Worm (Caenorhabditis elegans): Measurements from ENCODE around the gene C07G3.15.

Gene C07G3.15

ce11 chrV:3476228-3476627, 20.6 kb downstream of the C07G3.15 start:
- no peak for TF ChIP-seq ztf-11 (tag; optimal IDR thresholded peaks at IDR 0.05)
- TF ChIP-seq sem-4 (tag; optimal IDR thresholded peaks at IDR 0.05): no peak
- TF ChIP-seq nhr-23 (tag; optimal IDR thresholded peaks at IDR 0.05): no peak
- TF ChIP-seq nhr-77 (tag; optimal IDR thresholded peaks at IDR 0.05): no peak
- TF ChIP-seq egl-27 (tag; optimal IDR thresholded peaks at IDR 0.05): no peak
- no peak for TF ChIP-seq ZK546.5 (tag; optimal IDR thresholded peaks at IDR 0.05)
- no peak for TF ChIP-seq peb-1 (tag; optimal IDR thresholded peaks at IDR 0.05)
- TF ChIP-seq R02D3.7 (tag; optimal IDR thresholded peaks at IDR 0.05): no peak
- TF ChIP-seq lin-13 (GFP tag; optimal IDR thresholded peaks at IDR 0.05): no peak
- TF ChIP-seq lsy-2 (tag; optimal IDR thresholded peaks at IDR 0.05): no peak
- no peak for TF ChIP-seq nhr-11 (tag; optimal IDR thresholded peaks at IDR 0.05)
- TF ChIP-seq ztf-4 (tag; optimal IDR thresholded peaks at IDR 0.05): no peak

DNA sequence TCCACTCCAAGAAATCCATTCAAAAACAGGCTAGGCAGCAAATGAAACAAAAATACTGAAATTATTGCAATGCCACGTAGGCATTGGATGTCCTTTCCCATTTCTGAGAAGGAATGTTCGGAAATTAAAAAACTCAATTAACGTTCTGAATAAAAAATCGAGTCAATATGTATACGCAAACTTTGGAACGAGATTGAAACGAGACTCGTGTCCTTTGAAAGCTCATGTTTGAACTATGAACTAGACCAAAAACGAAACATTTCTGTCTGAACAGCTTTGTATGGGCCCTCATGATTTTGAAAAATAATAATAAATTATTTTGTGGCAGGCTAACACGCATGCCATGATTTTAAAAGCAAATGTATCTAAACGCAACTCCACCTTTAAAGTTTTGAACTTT, 21.8 kb downstream of the C07G3.15 start, which contains the start of gene oac-2:
Gene oac-2, minus strand, starts transcription at position 101 of the 400 bp plus-strand sequence.
- TF ChIP-seq ztf-1 (GFP tag; conservative IDR thresholded peaks at IDR 0.05) (no peak), nhr-23 (tag; optimal IDR thresholded peaks at IDR 0.05) (no peak), nhr-21 (tag; optimal IDR thresholded peaks at IDR 0.05) (no peak), unc-62 (GFP tag; optimal IDR thresholded peaks at IDR 0.05) (no peak), sma-9 (GFP tag; optimal IDR thresholded peaks at IDR 0.05) (no peak), sma-9 (tag; optimal IDR thresholded peaks at IDR 0.05) (no peak), C34F6.9 (tag; optimal IDR thresholded peaks at IDR 0.05) (no peak), unc-39 (tag; optimal IDR thresholded peaks at IDR 0.05) (no peak)

- TF ChIP-seq mdl-1 (tag; optimal IDR thresholded peaks at IDR 0.05): no peak
- no peak for TF ChIP-seq nhr-6 (tag; optimal IDR thresholded peaks at IDR 0.05)
- TF ChIP-seq ztf-4 (tag; optimal IDR thresholded peaks at IDR 0.05): no peak
- no peak for TF ChIP-seq peb-1 (tag; optimal IDR thresholded peaks at IDR 0.05)
- TF ChIP-seq ceh-16 (tag; optimal IDR thresholded peaks at IDR 0.05): no peak
- no peak for TF ChIP-seq gmeb-1 (tag; optimal IDR thresholded peaks at IDR 0.05)
- TF ChIP-seq elt-1 (tag; optimal IDR thresholded peaks at IDR 0.05): no peak
Measured at ce11 chrV:3470782-3471181, 26.0 kb downstream of the C07G3.15 start, which contains the start of gene srbc-29. Gene srbc-29 (minus strand): TSS chrV:3470882.

- TF ChIP-seq lin-11 (tag; optimal IDR thresholded peaks at IDR 0.05) (no peak), crh-2 (tag; optimal IDR thresholded peaks at IDR 0.05) (peak; percentile 22), zag-1 (tag; optimal IDR thresholded peaks at IDR 0.05) (no peak), nhr-237 (tag; optimal IDR thresholded peaks at IDR 0.05) (no peak), nhr-129 (tag; optimal IDR thresholded peaks at IDR 0.05) (peak; percentile 39), elt-1 (tag; optimal IDR thresholded peaks at IDR 0.05) (no peak), fos-1 (tag; optimal IDR thresholded peaks at IDR 0.05) (peak; percentile 41), ztf-1 (GFP tag; conservative IDR thresholded peaks at IDR 0.05) (no peak), blmp-1 (tag; optimal IDR thresholded peaks at IDR 0.05; ENCODE audit: insufficient read depth) (peak; percentile 61), sma-9 (GFP tag; optimal IDR thresholded peaks at IDR 0.05) (peak; percentile 73), sma-9 (tag; optimal IDR thresholded peaks at IDR 0.05) (no peak), nhr-25 (tag; optimal IDR thresholded peaks at IDR 0.05) (no peak), R02D3.7 (tag; optimal IDR thresholded peaks at IDR 0.05) (no peak), alr-1 (tag; optimal IDR thresholded peaks at IDR 0.05) (no peak), lsy-2 (tag; optimal IDR thresholded peaks at IDR 0.05) (no peak), sem-4 (tag; optimal IDR thresholded peaks at IDR 0.05) (no peak), gmeb-1 (tag; optimal IDR thresholded peaks at IDR 0.05) (peak; percentile 61), egl-27 (tag; optimal IDR thresholded peaks at IDR 0.05) (no peak), ceh-16 (tag; optimal IDR thresholded peaks at IDR 0.05) (no peak), nhr-12 (tag; optimal IDR thresholded peaks at IDR 0.05) (no peak), mbf-1 (tag; optimal IDR thresholded peaks at IDR 0.05) (no peak), C34F6.9 (tag; optimal IDR thresholded peaks at IDR 0.05) (no peak), sma-3 (GFP tag; optimal IDR thresholded peaks at IDR 0.05) (no peak), unc-55 (GFP tag; optimal IDR thresholded peaks at IDR 0.05) (no peak), ztf-11 (tag; optimal IDR thresholded peaks at IDR 0.05) (no peak), F13H6.1 (tag; optimal IDR thresholded peaks at IDR 0.05) (peak; percentile 4)
Measured at ce11 chrV:3468436-3468835, 28.3 kb downstream of the C07G3.15 start, which contains the start of gene gst-33. Gene gst-33 (minus strand): TSS chrV:3468562.
